Worm (Caenorhabditis elegans): ENCODE measurements around the gene sdz-20.

- TF ChIP-seq F10B5.3 (tag; optimal IDR thresholded peaks at IDR 0.05) (no peak), lin-39 (tag; optimal IDR thresholded peaks at IDR 0.05) (no peak), nhr-11 (tag; optimal IDR thresholded peaks at IDR 0.05) (no peak), ZK337.2 (GFP tag; IDR thresholded peaks at IDR 0.05) (no peak), F49E8.2 (tag; optimal IDR thresholded peaks at IDR 0.05; ENCODE audit: borderline replicate concordance) (no peak), pqm-1 (tag; optimal IDR thresholded peaks at IDR 0.05) (no peak), mep-1 (tag; optimal IDR thresholded peaks at IDR 0.05) (no peak), mxl-3 (GFP tag; optimal IDR thresholded peaks at IDR 0.05) (no peak), daf-8 (GFP tag; IDR thresholded peaks at IDR 0.05) (no peak), rbr-2 (tag; optimal IDR thresholded peaks at IDR 0.05) (no peak), ama-1 (optimal IDR thresholded peaks at IDR 0.05) (no peak), D1046.2 (GFP tag; IDR thresholded peaks at IDR 0.05) (no peak)
These were observed 44.4 kb downstream of the sdz-20 start, which contains the start of gene T03F6.10 for ce11 chrIII:13378242-13378641.
